Worm (Caenorhabditis elegans) whole organism, late embryonic: ENCODE measurements around the gene crls-1.

Experiments used
- F13H6.1 ChIP-seq: sonication (generic microtip); optimal IDR thresholded peaks from 2 replicates; lab custom pipeline; 2016; ENCODE audit warnings: missing genetic modification characterization, missing compliant biosample characterization
- ahr-1 ChIP-seq: sonication (generic microtip); optimal IDR thresholded peaks from 2 replicates; lab custom pipeline; 2016; ENCODE audit warnings: missing genetic modification characterization, missing compliant biosample characterization
- ceh-9 ChIP-seq: sonication (generic microtip); optimal IDR thresholded peaks from 2 replicates; lab custom pipeline; 2016; ENCODE audit warnings: mild to moderate bottlenecking, missing genetic modification characterization, inconsistent platforms, missing compliant biosample characterization
- che-1 ChIP-seq: sonication (generic microtip); optimal IDR thresholded peaks from 2 replicates; lab custom pipeline; 2016; ENCODE audit warnings: mild to moderate bottlenecking, missing genetic modification characterization, missing compliant biosample characterization
- dmd-4 ChIP-seq: sonication (generic microtip); optimal IDR thresholded peaks from 2 replicates; lab custom pipeline; 2016; ENCODE audit warnings: borderline replicate concordance, missing genetic modification characterization, missing compliant biosample characterization
- dve-1 ChIP-seq: sonication (generic microtip); optimal IDR thresholded peaks from 2 replicates; lab custom pipeline; 2017; ENCODE audit warnings: antibody characterized with exemption, mild to moderate bottlenecking, missing genetic modification characterization, missing compliant biosample characterization
- fkh-6 ChIP-seq: sonication (generic microtip); optimal IDR thresholded peaks from 2 replicates; lab custom pipeline; 2016; ENCODE audit warnings: missing genetic modification characterization, missing compliant biosample characterization
- gmeb-2 ChIP-seq: sonication (generic microtip); optimal IDR thresholded peaks from 2 replicates; lab custom pipeline; 2016; ENCODE audit warnings: missing genetic modification characterization, inconsistent platforms, missing compliant biosample characterization
- hlh-13 ChIP-seq: fragments of 200-800 bp; sonication (Bioruptor generic); optimal IDR thresholded peaks from 2 replicates; lab custom pipeline; 2018; ENCODE audit warnings: mild to moderate bottlenecking, missing genetic modification characterization, missing compliant biosample characterization
- lin-11 ChIP-seq: fragments of 200-800 bp; sonication (Bioruptor generic); optimal IDR thresholded peaks from 2 replicates; lab custom pipeline; 2018; ENCODE audit warnings: mild to moderate bottlenecking, missing genetic modification characterization, missing compliant biosample characterization
- nhr-11 ChIP-seq: fragments of 150-350 bp; optimal IDR thresholded peaks from 2 replicates; lab custom pipeline; 2014; ENCODE audit warnings: missing biosample characterization, missing genetic modification characterization
- npax-4 ChIP-seq: sonication (generic microtip); optimal IDR thresholded peaks from 2 replicates; lab custom pipeline; 2016; ENCODE audit warnings: missing genetic modification characterization, missing compliant biosample characterization
- pqm-1 ChIP-seq: sonication (generic microtip); optimal IDR thresholded peaks from 2 replicates; lab custom pipeline; 2016; ENCODE audit warnings: missing genetic modification characterization, missing compliant biosample characterization
- unc-42 ChIP-seq: sonication (generic microtip); optimal IDR thresholded peaks from 2 replicates; lab custom pipeline; 2016; ENCODE audit warnings: missing genotype, missing genetic modification characterization, missing compliant biosample characterization

DNA sequence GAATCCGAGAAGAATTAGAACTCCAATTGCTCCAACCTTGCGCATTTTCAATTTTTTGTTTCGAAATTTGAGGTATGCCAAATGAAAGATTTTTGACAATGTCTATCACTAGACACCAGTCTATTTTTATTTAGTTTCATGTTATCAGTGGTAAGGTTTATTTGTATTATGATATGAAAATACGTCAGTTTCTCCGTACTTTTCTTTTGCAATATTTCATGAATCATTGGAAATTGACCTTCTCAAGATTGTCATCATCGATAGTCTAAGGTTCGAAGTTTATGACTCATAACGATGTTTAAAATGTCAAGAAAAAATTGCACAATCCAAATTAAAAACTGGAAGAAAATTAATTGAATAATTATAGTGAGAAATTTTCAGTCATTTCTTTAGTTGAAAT lies 36.3 kb downstream of the crls-1 start, which contains the start of gene clc-19:
- no peak for TF ChIP-seq F13H6.1 (tag; lab: Kevin White, UChicago)
- no peak for TF ChIP-seq dmd-4 (tag; lab: Kevin White, UChicago)
- no peak for TF ChIP-seq npax-4 (tag; lab: Kevin White, UChicago)
- no peak for TF ChIP-seq nhr-11 (tag; lab: Kevin White, UChicago)
- no peak for TF ChIP-seq unc-42 (tag; lab: Kevin White, UChicago)
- TF ChIP-seq che-1 (tag; lab: Kevin White, UChicago) = no peak
- TF ChIP-seq pqm-1 (tag; lab: Kevin White, UChicago) = no peak
- TF ChIP-seq lin-11 (tag; lab: Kevin White, UChicago) = no peak
- no peak for TF ChIP-seq ceh-9 (tag; lab: Kevin White, UChicago)
- no peak for TF ChIP-seq gmeb-2 (tag; lab: Kevin White, UChicago)
- no peak for TF ChIP-seq fkh-6 (tag; lab: Kevin White, UChicago)
- no peak for TF ChIP-seq ahr-1 (tag; lab: Kevin White, UChicago)
- no peak for TF ChIP-seq hlh-13 (GFP tag; lab: Kevin White, UChicago)
- TF ChIP-seq dve-1 (tag; lab: Kevin White, UChicago) = no peak
